Fruit fly (Drosophila melanogaster) whole organism, embryonic: ENCODE results near the gene CG11710.
A peak's percentile ranks its signal among the peaks of the same experiment; 100 is the strongest.

Experiments
- B-H1 ChIP-seq: fragments of 200-800 bp; sonication (Bioruptor generic); IDR thresholded peaks from 3 replicates; pipeline ENCODE4 v1.3.6; 2022; ENCODE audit warnings: missing biosample characterization, missing genetic modification characterization
- BEAF-32 ChIP-seq: fragments of 200-800 bp; sonication (Bioruptor generic); optimal IDR thresholded peaks from 3 replicates; lab custom pipeline; 2017; ENCODE audit warnings: missing biosample characterization, missing genetic modification characterization, mild to moderate bottlenecking, moderate library complexity, missing genetic modification reagents
- Bdp1 ChIP-seq: fragments of 200-800 bp; sonication (Bioruptor generic); optimal IDR thresholded peaks from 3 replicates; lab custom pipeline; 2016; ENCODE audit warnings: missing biosample characterization, missing genetic modification characterization
- Bteb2 ChIP-seq: fragments of 200-800 bp; sonication (Bioruptor generic); optimal IDR thresholded peaks from 2 replicates; lab custom pipeline; 2016; ENCODE audit warnings: missing biosample characterization, missing genetic modification characterization
- CG10565 ChIP-seq: fragments of 200-800 bp; sonication (Bioruptor generic); optimal IDR thresholded peaks from 3 replicates; lab custom pipeline; 2016; ENCODE audit warnings: missing biosample characterization, mild to moderate bottlenecking, missing genetic modification characterization
- CG10959 ChIP-seq: fragments of 200-800 bp; sonication (Bioruptor generic); IDR thresholded peaks from 2 replicates; pipeline ENCODE4 v1.3.6; 2022; ENCODE audit warnings: missing biosample characterization, missing genetic modification characterization
- CG11093 ChIP-seq: fragments of 200-800 bp; sonication (Bioruptor generic); IDR thresholded peaks from 3 replicates; pipeline ENCODE4 v1.3.6; 2022; ENCODE audit warnings: missing biosample characterization, missing genetic modification characterization
- CG13123 ChIP-seq: fragments of 200-800 bp; sonication (Bioruptor generic); optimal IDR thresholded peaks from 2 replicates; lab custom pipeline; 2016; ENCODE audit warnings: missing biosample characterization, missing genetic modification characterization
- CG14050 ChIP-seq: fragments of 200-800 bp; sonication (Bioruptor generic); IDR thresholded peaks from 3 replicates; pipeline ENCODE4 v1.3.6; 2022; ENCODE audit warnings: missing biosample characterization, missing genetic modification characterization
- CG17361 ChIP-seq: fragments of 200-800 bp; sonication (Bioruptor generic); IDR thresholded peaks from 3 replicates; pipeline ENCODE4 v1.3.6; 2022; ENCODE audit warnings: missing biosample characterization, missing genetic modification characterization
- CG18764 ChIP-seq: fragments of 200-800 bp; sonication (Bioruptor generic); optimal IDR thresholded peaks from 3 replicates; lab custom pipeline; 2016; ENCODE audit warnings: missing biosample characterization, missing genetic modification characterization
- CG2678 ChIP-seq: fragments of 200-800 bp; sonication (Bioruptor generic); optimal IDR thresholded peaks from 3 replicates; lab custom pipeline; 2019; ENCODE audit warnings: missing biosample characterization, mild to moderate bottlenecking, missing genetic modification characterization, moderate library complexity
- CG31365 ChIP-seq: fragments of 200-800 bp; sonication (Bioruptor generic); optimal IDR thresholded peaks from 2 replicates; lab custom pipeline; 2018; ENCODE audit warnings: missing biosample characterization, mild to moderate bottlenecking, missing genetic modification characterization
- CG3281 ChIP-seq: fragments of 200-800 bp; sonication (Bioruptor generic); optimal IDR thresholded peaks from 3 replicates; lab custom pipeline; 2017; ENCODE audit warnings: missing biosample characterization, mild to moderate bottlenecking, missing genetic modification characterization
- CG4617 ChIP-seq: fragments of 200-800 bp; sonication (Bioruptor generic); optimal IDR thresholded peaks from 3 replicates; lab custom pipeline; 2016; ENCODE audit warnings: missing biosample characterization, missing genetic modification characterization, borderline replicate concordance
- CG4820 ChIP-seq: fragments of 200-800 bp; sonication (Bioruptor generic); optimal IDR thresholded peaks from 3 replicates; lab custom pipeline; 2016; ENCODE audit warnings: missing biosample characterization, missing genetic modification characterization
- CG7987 ChIP-seq: fragments of 200-800 bp; sonication (Bioruptor generic); optimal IDR thresholded peaks from 2 replicates; lab custom pipeline; 2018; ENCODE audit warnings: missing biosample characterization, mild to moderate bottlenecking, missing genetic modification characterization, moderate library complexity
- CG8089 ChIP-seq: fragments of 200-800 bp; sonication (Bioruptor generic); optimal IDR thresholded peaks from 3 replicates; lab custom pipeline; 2016; ENCODE audit warnings: missing biosample characterization, missing genetic modification characterization
- CG8290 ChIP-seq, 3 experiments: fragments of 200-800 bp; sonication (Bioruptor generic); optimal IDR thresholded peaks; 2 replicates each; lab custom pipeline; 2016 to 2019; ENCODE audit warnings: missing biosample characterization in 3 of 3, missing genetic modification characterization in 3 of 3, mild to moderate bottlenecking in 2 of 3, moderate library complexity in 1 of 3
- CG8388 ChIP-seq: fragments of 200-800 bp; sonication (Bioruptor generic); optimal IDR thresholded peaks from 2 replicates; lab custom pipeline; 2019; ENCODE audit warnings: missing biosample characterization, mild to moderate bottlenecking, missing genetic modification characterization, moderate library complexity
- CG9876 ChIP-seq: fragments of 200-800 bp; sonication (Bioruptor generic); optimal IDR thresholded peaks from 2 replicates; lab custom pipeline; 2016; ENCODE audit warnings: missing biosample characterization, missing genetic modification characterization
- Dip2 ChIP-seq: fragments of 200-800 bp; sonication (Bioruptor generic); IDR thresholded peaks from 2 replicates; pipeline ENCODE4 v1.3.6; 2022; ENCODE audit warnings: missing biosample characterization, missing genetic modification characterization
- Doc3 ChIP-seq: fragments of 200-800 bp; sonication (Bioruptor generic); IDR thresholded peaks from 3 replicates; pipeline ENCODE4 v1.3.6; 2022; ENCODE audit warnings: missing biosample characterization, missing genetic modification characterization; ENCODE audit not compliant: partially characterized antibody
- Dp ChIP-seq: fragments of 200-800 bp; sonication (Bioruptor generic); optimal IDR thresholded peaks from 2 replicates; lab custom pipeline; 2018; ENCODE audit warnings: missing biosample characterization, mild to moderate bottlenecking, missing genetic modification characterization, moderate library complexity
- HmgD ChIP-seq: fragments of 200-800 bp; sonication (Bioruptor generic); optimal IDR thresholded peaks from 3 replicates; lab custom pipeline; 2016; ENCODE audit warnings: missing biosample characterization, missing genetic modification characterization
- Hr39 ChIP-seq: fragments of >200 bp; optimal IDR thresholded peaks from 2 replicates; lab custom pipeline; 2017
- Mad ChIP-seq: fragments of 200-800 bp; sonication (Bioruptor generic); optimal IDR thresholded peaks from 2 replicates; lab custom pipeline; 2016; ENCODE audit warnings: missing biosample characterization, missing genetic modification characterization
- NC2β ChIP-seq: fragments of 200-800 bp; sonication (Bioruptor generic); optimal IDR thresholded peaks from 2 replicates; lab custom pipeline; 2016; ENCODE audit warnings: missing biosample characterization, missing genetic modification characterization
- Oaz ChIP-seq: fragments of 200-800 bp; sonication (Bioruptor generic); IDR thresholded peaks from 2 replicates; pipeline ENCODE4 v1.3.6; 2022; ENCODE audit warnings: missing biosample characterization, missing genetic modification characterization
- Oli ChIP-seq: fragments of 200-800 bp; sonication (Bioruptor generic); optimal IDR thresholded peaks from 2 replicates; lab custom pipeline; 2018; ENCODE audit warnings: missing biosample characterization, mild to moderate bottlenecking, missing genetic modification characterization, moderate library complexity
- Optix ChIP-seq: fragments of 200-800 bp; sonication (Bioruptor generic); IDR thresholded peaks from 3 replicates; pipeline ENCODE4 v1.3.6; 2022; ENCODE audit warnings: missing biosample characterization, missing genetic modification characterization
- Ravus ChIP-seq: fragments of 200-800 bp; sonication (Bioruptor generic); IDR thresholded peaks from 2 replicates; pipeline ENCODE4 v1.3.6; 2022; ENCODE audit warnings: missing biosample characterization, missing genetic modification characterization
- Scr ChIP-seq: fragments of 200-800 bp; sonication (Bioruptor generic); IDR thresholded peaks from 2 replicates; pipeline ENCODE4 v1.3.6; 2022; ENCODE audit warnings: missing biosample characterization, missing genetic modification characterization; ENCODE audit not compliant: partially characterized antibody
- Tbp ChIP-seq: fragments of >200 bp; optimal IDR thresholded peaks from 2 replicates; lab custom pipeline; 2018; ENCODE audit warnings: missing biosample characterization, missing genetic modification characterization
- amos ChIP-seq: fragments of 200-800 bp; sonication (Bioruptor generic); IDR thresholded peaks from 2 replicates; pipeline ENCODE4 v1.3.6; 2022; ENCODE audit warnings: missing biosample characterization, missing genetic modification characterization; ENCODE audit not compliant: partially characterized antibody
- ato ChIP-seq: fragments of 200-800 bp; sonication (Bioruptor generic); IDR thresholded peaks from 2 replicates; pipeline ENCODE4 v1.3.6; 2022; ENCODE audit warnings: missing biosample characterization, missing genetic modification characterization; ENCODE audit not compliant: partially characterized antibody
- bbx ChIP-seq: fragments of 200-800 bp; sonication (Bioruptor generic); IDR thresholded peaks from 2 replicates; pipeline ENCODE4 v1.3.6; 2022; ENCODE audit warnings: missing biosample characterization, missing genetic modification characterization; ENCODE audit not compliant: partially characterized antibody
- dm ChIP-seq: fragments of 200-800 bp; sonication (Bioruptor generic); optimal IDR thresholded peaks from 3 replicates; lab custom pipeline; 2016; ENCODE audit warnings: missing biosample characterization, missing genetic modification characterization
- fd96Cb ChIP-seq: fragments of 200-800 bp; sonication (Bioruptor generic); optimal IDR thresholded peaks from 2 replicates; lab custom pipeline; 2018; ENCODE audit warnings: missing biosample characterization, mild to moderate bottlenecking, missing genetic modification characterization, moderate library complexity
- gce ChIP-seq: fragments of 200-800 bp; sonication (Bioruptor generic); IDR thresholded peaks from 3 replicates; pipeline ENCODE4 v1.3.6; 2022; ENCODE audit warnings: missing biosample characterization, missing genetic modification characterization
- gsb-n ChIP-seq: fragments of 200-800 bp; sonication (Bioruptor generic); optimal IDR thresholded peaks from 3 replicates; lab custom pipeline; 2018; ENCODE audit warnings: missing biosample characterization, mild to moderate bottlenecking, missing genetic modification characterization
- inv ChIP-seq: fragments of 200-800 bp; sonication (Bioruptor generic); IDR thresholded peaks from 2 replicates; pipeline ENCODE4 v1.3.6; 2022; ENCODE audit warnings: missing biosample characterization, missing genetic modification characterization; ENCODE audit not compliant: partially characterized antibody
- nmo ChIP-seq: fragments of 200-800 bp; sonication (Bioruptor generic); optimal IDR thresholded peaks from 2 replicates; lab custom pipeline; 2018; ENCODE audit warnings: missing biosample characterization, mild to moderate bottlenecking, missing genetic modification characterization, moderate library complexity
- oc ChIP-seq: fragments of 200-800 bp; sonication (Bioruptor generic); optimal IDR thresholded peaks from 2 replicates; lab custom pipeline; 2018; ENCODE audit warnings: missing biosample characterization, mild to moderate bottlenecking, missing genetic modification characterization, moderate library complexity
- rib ChIP-seq: fragments of 200-800 bp; sonication (Bioruptor generic); IDR thresholded peaks from 2 replicates; pipeline ENCODE4 v1.3.6; 2022; ENCODE audit warnings: missing biosample characterization, missing genetic modification characterization
- tll ChIP-seq, 2 experiments: fragments of 200-800 bp in 1 of 2; fragments of >200 bp in 1 of 2; sonication (Bioruptor generic) in 1 of 2; optimal IDR thresholded peaks; 2 replicates each; lab custom pipeline; 2017 to 2019; ENCODE audit warnings: missing biosample characterization in 2 of 2, missing genetic modification characterization in 2 of 2, mild to moderate bottlenecking in 1 of 2, moderate library complexity in 1 of 2
- wdn ChIP-seq: fragments of 200-800 bp; sonication (Bioruptor generic); IDR thresholded peaks from 2 replicates; pipeline ENCODE4 v1.3.6; 2022; ENCODE audit warnings: missing biosample characterization, missing genetic modification characterization
- zen ChIP-seq: fragments of 200-800 bp; sonication (Bioruptor generic); optimal IDR thresholded peaks from 3 replicates; lab custom pipeline; 2018; ENCODE audit warnings: missing biosample characterization, mild to moderate bottlenecking, missing genetic modification characterization, moderate library complexity

The CG11710 gene

dm6 chrX:20429482-20430204 lies at the start of gene CG11710, which contains the start of gene mal (continued):
- TF ChIP-seq CG13123 (no peak), ato (GFP tag; lab: Robert Waterston, UW) (no peak), rib (GFP tag; lab: Robert Waterston, UW) (no peak), CG7987 (GFP tag; lab: Kevin White, UChicago) (peak; percentile 47), Tbp (GFP tag; lab: Kevin White, UChicago) (no peak), Doc3 (GFP tag; lab: Robert Waterston, UW) (0 out of 3 replicates have a peak, but pooled peaks have one; percentile 46), bbx (peak; percentile 56; the same call in 1 of the 2 replicates), Scr (GFP tag; lab: Robert Waterston, UW) (peak; percentile 53), Bdp1 (GFP tag; lab: Kevin White, UChicago) (no peak), Oaz (GFP tag; lab: Robert Waterston, UW) (peak; percentile 72), Bteb2 (peak; percentile 47), gce (peak; percentile 33; the same call in 1 of the 3 replicates), CG8089 (GFP tag; lab: Kevin White, UChicago) (peak; percentile 55), CG10565 (no peak), Ravus (GFP tag; lab: Robert Waterston, UW) (peak; percentile 31), Dp (GFP tag; lab: Kevin White, UChicago) (peak; percentile 12), gsb-n (tag; lab: Kevin White, UChicago) (no peak), NC2β (GFP tag; lab: Kevin White, UChicago) (peak; percentile 38), fd96Cb (tag; lab: Kevin White, UChicago) (peak; percentile 81), Oli (no peak), CG9876 (GFP tag; lab: Kevin White, UChicago) (no peak), tll (GFP tag; optimal IDR thresholded peaks at IDR 0.05; lab: Kevin White, UChicago) (no peak), CG11093 (GFP tag; lab: Robert Waterston, UW) (peak; percentile 73), CG8388 (GFP tag; lab: Kevin White, UChicago) (peak; percentile 52), CG4820 (GFP tag; lab: Kevin White, UChicago) (peak; percentile 84), CG2678 (tag; lab: Kevin White, UChicago) (peak; percentile 91), dm (GFP tag; lab: Kevin White, UChicago) (peak; percentile 15), wdn (GFP tag; lab: Robert Waterston, UW) (peak; percentile 52; the same call in 1 of the 2 replicates), HmgD (GFP tag; lab: Kevin White, UChicago) (peak; percentile 12), inv (GFP tag; lab: Robert Waterston, UW) (no peak), nmo (GFP tag; lab: Kevin White, UChicago) (peak; percentile 91), amos (GFP tag; lab: Robert Waterston, UW) (no peak; the same call in 1 of the 2 replicates), Mad (GFP tag; lab: Kevin White, UChicago) (peak; percentile 21), CG14050 (GFP tag; lab: Robert Waterston, UW) (peak; percentile 54; the same call in 2 of the 3 replicates), CG31365 (tag; lab: Kevin White, UChicago) (peak; percentile 71), CG8290 (GFP tag; optimal IDR thresholded peaks at IDR 0.05; lab: Kevin White, UChicago) (peak; percentile 3), CG8290 (tag; optimal IDR thresholded peaks at IDR 0.05; lab: Kevin White, UChicago) (no peak), CG4617 (peak; percentile 37), BEAF-32 (GFP tag; lab: Kevin White, UChicago) (peak; percentile 43), oc (no peak), B-H1 (peak; percentile 45), Hr39 (no peak), zen (tag; lab: Kevin White, UChicago) (peak; percentile 42), Dip2 (GFP tag; lab: Robert Waterston, UW) (no peak), CG17361 (peak; percentile 93), Optix (GFP tag; lab: Robert Waterston, UW) (peak; percentile 68; the same call in 2 of the 3 replicates), CG3281 (GFP tag; lab: Kevin White, UChicago) (peak; percentile 84), CG10959 (GFP tag; lab: Robert Waterston, UW) (peak; percentile 50; the same call in 1 of the 2 replicates), CG18764 (peak; percentile 69)
